Fruit fly (Drosophila melanogaster): ENCODE results near the gene CG14075.
A peak's percentile ranks its signal among the peaks of the same experiment; 100 is the strongest.

The CG14075 gene

DNA sequence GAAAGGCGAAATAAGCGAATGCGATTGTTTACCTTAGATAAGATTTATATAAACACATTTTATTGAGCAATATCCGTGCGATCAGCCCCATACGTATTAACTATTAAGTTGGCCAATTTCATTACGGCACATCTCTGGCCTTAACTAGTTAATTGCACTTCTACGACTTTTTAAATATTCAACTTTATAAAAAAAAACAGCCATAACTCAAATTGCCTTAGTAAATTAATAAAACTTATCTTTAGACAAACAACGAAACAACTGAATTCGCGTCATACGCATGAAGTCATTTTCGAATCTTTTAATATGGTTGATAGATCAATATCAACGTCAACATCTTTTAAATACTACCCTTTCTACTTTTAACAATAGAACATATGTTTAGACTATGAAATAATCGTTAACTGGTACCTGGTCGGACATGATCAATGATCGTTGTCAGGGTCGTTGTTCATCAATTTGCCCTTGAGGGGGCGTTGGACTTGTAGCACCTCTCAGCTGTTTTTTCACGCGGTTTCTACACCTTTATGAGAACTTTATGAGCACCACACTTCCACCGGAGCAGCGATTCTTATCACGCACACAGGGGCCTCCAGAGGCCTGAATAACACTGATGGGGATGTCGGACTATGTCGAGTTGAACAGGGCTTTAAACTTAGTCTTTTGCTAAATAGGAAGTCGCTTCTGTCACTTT is 13.0 kb downstream of the CG14075 start, which contains the start of gene CG18135 (continued):
- TF ChIP-seq Ssrp (tag; optimal IDR thresholded peaks at IDR 0.05): no peak

DNA sequence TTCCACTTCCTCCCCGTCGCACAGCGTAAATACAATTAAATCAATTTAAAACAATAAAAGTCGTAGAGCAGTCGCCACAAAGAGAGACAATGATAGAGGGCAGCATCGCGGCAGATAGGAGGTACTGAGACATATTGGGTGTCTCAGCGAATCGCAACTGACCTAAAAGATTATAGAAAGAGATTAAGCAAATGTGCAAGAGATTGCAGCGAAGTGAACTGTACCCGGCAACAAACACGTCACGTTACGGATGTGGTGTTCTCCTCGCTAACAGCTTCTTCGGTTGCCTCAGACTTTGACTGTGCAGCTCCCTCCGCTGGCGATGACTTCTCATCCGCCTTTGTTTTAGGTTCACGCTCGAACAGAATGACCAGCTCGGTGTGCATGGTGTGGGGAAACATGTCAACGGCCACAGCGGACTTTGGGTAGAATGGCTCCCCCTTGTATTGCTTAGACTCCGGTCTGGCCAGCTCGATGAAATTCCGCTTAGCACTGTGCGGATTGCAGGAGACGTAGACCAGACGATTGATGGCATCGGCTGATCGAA is 13.6 kb downstream of the CG14075 start:
- TF ChIP-seq Asciz (GFP tag; optimal IDR thresholded peaks at IDR 0.05) (no peak), Sry-δ (GFP tag; optimal IDR thresholded peaks at IDR 0.05) (no peak), CG7556 (GFP tag; optimal IDR thresholded peaks at IDR 0.05) (no peak), CG4328 (GFP tag; optimal IDR thresholded peaks at IDR 0.05) (no peak), CG10431 (GFP tag; optimal IDR thresholded peaks at IDR 0.05) (no peak), CG8359 (GFP tag; optimal IDR thresholded peaks at IDR 0.05; ENCODE audit: borderline replicate concordance) (no peak), CG17802 (tag; optimal IDR thresholded peaks at IDR 0.05) (no peak), CG17186 (GFP tag; optimal IDR thresholded peaks at IDR 0.05) (no peak), nerfin-2 (GFP tag; IDR thresholded peaks at IDR 0.05; ENCODE audit: partially characterized antibody) (no peak), tio (GFP tag; optimal IDR thresholded peaks at IDR 0.05) (no peak), Chrac-16 (GFP tag; optimal IDR thresholded peaks at IDR 0.05) (no peak), Drgx (GFP tag; IDR thresholded peaks at IDR 0.05) (0 out of 2 replicates have a peak, but pooled peaks have one; percentile 6), sug (tag; optimal IDR thresholded peaks at IDR 0.05) (peak; percentile 7), ems (GFP tag; optimal IDR thresholded peaks at IDR 0.05) (no peak), Atf3 (GFP tag; optimal IDR thresholded peaks at IDR 0.05) (no peak), insv (GFP tag; optimal IDR thresholded peaks at IDR 0.05) (no peak), knrl (GFP tag; IDR thresholded peaks at IDR 0.05; ENCODE audit: partially characterized antibody) (no peak), Aef1 (GFP tag; IDR thresholded peaks at IDR 0.05) (no peak), CG2202 (tag; optimal IDR thresholded peaks at IDR 0.05) (no peak), CG3726 (GFP tag; IDR thresholded peaks at IDR 0.05) (no peak), CG12155 (GFP tag; optimal IDR thresholded peaks at IDR 0.05) (no peak), CG2889 (GFP tag; IDR thresholded peaks at IDR 0.05) (no peak), hkb (optimal IDR thresholded peaks at IDR 0.05) (no peak), hkb (GFP tag; IDR thresholded peaks at IDR 0.05) (no peak), cg (GFP tag; optimal IDR thresholded peaks at IDR 0.05) (no peak), CG14860 (GFP tag; IDR thresholded peaks at IDR 0.05; ENCODE audit: partially characterized antibody) (no peak), CkIIα-i1 (GFP tag; IDR thresholded peaks at IDR 0.05) (no peak), Meics (GFP tag; optimal IDR thresholded peaks at IDR 0.05) (no peak), CG13424 (tag; optimal IDR thresholded peaks at IDR 0.05) (no peak), CG6654 (GFP tag; optimal IDR thresholded peaks at IDR 0.05) (no peak), Abd-B (GFP tag; optimal IDR thresholded peaks at IDR 0.05) (no peak), nmo (GFP tag; optimal IDR thresholded peaks at IDR 0.05) (no peak), Hr39 (optimal IDR thresholded peaks at IDR 0.05) (no peak), CG9932 (GFP tag; IDR thresholded peaks at IDR 0.05) (0 out of 2 replicates have a peak, but pooled peaks have one; percentile 11), CG10147 (GFP tag; optimal IDR thresholded peaks at IDR 0.05) (no peak), ftz-f1 (GFP tag; optimal IDR thresholded peaks at IDR 0.05) (no peak), mld (GFP tag; IDR thresholded peaks at IDR 0.05; ENCODE audit: partially characterized antibody) (no peak), ara (GFP tag; IDR thresholded peaks at IDR 0.05) (no peak), az2 (GFP tag; optimal IDR thresholded peaks at IDR 0.05) (no peak), tap (tag; optimal IDR thresholded peaks at IDR 0.05) (no peak), CG6791 (GFP tag; IDR thresholded peaks at IDR 0.05; ENCODE audit: partially characterized antibody) (no peak), chinmo (GFP tag; IDR thresholded peaks at IDR 0.05; ENCODE audit: partially characterized antibody) (0 out of 4 replicates have a peak, but pooled peaks have one; percentile 45), CG18599 (GFP tag; optimal IDR thresholded peaks at IDR 0.05) (peak; percentile 9), CG10959 (GFP tag; IDR thresholded peaks at IDR 0.05) (no peak), gfzf (GFP tag; optimal IDR thresholded peaks at IDR 0.05) (no peak), fru (optimal IDR thresholded peaks at IDR 0.05) (no peak)
